Fruit fly (Drosophila melanogaster): Measurements from ENCODE around the gene CG10254.

The CG10254 gene

dm6 chr3R:23694579-23695033, at the start of gene CG10254:
CG10254 (minus strand) TSS chr3R:23694983.
- TF ChIP-seq br (GFP tag; optimal IDR thresholded peaks at IDR 0.05) (no peak), GATAd (GFP tag; optimal IDR thresholded peaks at IDR 0.05) (no peak), lola (GFP tag; optimal IDR thresholded peaks at IDR 0.05) (no peak), Hnf4 (GFP tag; optimal IDR thresholded peaks at IDR 0.05) (no peak), N (GFP tag; optimal IDR thresholded peaks at IDR 0.05) (no peak), Abd-B (GFP tag; optimal IDR thresholded peaks at IDR 0.05) (no peak), CG32264 (GFP tag; optimal IDR thresholded peaks at IDR 0.05) (no peak), Jra (GFP tag; optimal IDR thresholded peaks at IDR 0.05) (no peak), woc (GFP tag; optimal IDR thresholded peaks at IDR 0.05) (no peak), CG9705 (GFP tag; optimal IDR thresholded peaks at IDR 0.05) (no peak), CrebA (GFP tag; optimal IDR thresholded peaks at IDR 0.05; ENCODE audit: borderline replicate concordance) (no peak)

dm6 chr3R:23740968-23741367, 46.2 kb upstream of the CG10254 start:
- TF ChIP-seq CG9705 (GFP tag; optimal IDR thresholded peaks at IDR 0.05) (no peak), jim (GFP tag; optimal IDR thresholded peaks at IDR 0.05) (no peak), ey (GFP tag; optimal IDR thresholded peaks at IDR 0.05) (no peak), woc (GFP tag; optimal IDR thresholded peaks at IDR 0.05) (no peak), Hr83 (GFP tag; optimal IDR thresholded peaks at IDR 0.05; ENCODE audit: poor library complexity, severe bottlenecking) (no peak), pan (optimal IDR thresholded peaks at IDR 0.05) (no peak), sage (GFP tag; optimal IDR thresholded peaks at IDR 0.05) (no peak)

- TF ChIP-seq CG32264 (GFP tag; optimal IDR thresholded peaks at IDR 0.05) (no peak), HLH106 (tag; optimal IDR thresholded peaks at IDR 0.05) (no peak), Rel (GFP tag; optimal IDR thresholded peaks at IDR 0.05) (no peak), Rel (tag; optimal IDR thresholded peaks at IDR 0.05) (no peak), lola (GFP tag; optimal IDR thresholded peaks at IDR 0.05) (no peak), Hr78 (GFP tag; optimal IDR thresholded peaks at IDR 0.05) (no peak), Vsx2 (GFP tag; optimal IDR thresholded peaks at IDR 0.05; ENCODE audit: partially characterized antibody) (no peak), CrebA (GFP tag; optimal IDR thresholded peaks at IDR 0.05; ENCODE audit: borderline replicate concordance) (no peak), ey (GFP tag; optimal IDR thresholded peaks at IDR 0.05) (no peak), Abd-B (GFP tag; optimal IDR thresholded peaks at IDR 0.05) (no peak), dsf (GFP tag; optimal IDR thresholded peaks at IDR 0.05; ENCODE audit: borderline replicate concordance) (no peak)
Measured at dm6 chr3R:23737676-23738574, 43.1 kb upstream of the CG10254 start.

- TF ChIP-seq woc (GFP tag; optimal IDR thresholded peaks at IDR 0.05) (no peak), Myc (optimal IDR thresholded peaks at IDR 0.05) (no peak), Sp1 (GFP tag; optimal IDR thresholded peaks at IDR 0.05) (no peak), pan (optimal IDR thresholded peaks at IDR 0.05) (no peak), CrebA (GFP tag; optimal IDR thresholded peaks at IDR 0.05; ENCODE audit: borderline replicate concordance) (no peak)
Measured at dm6 chr3R:23736365-23736764, 41.6 kb upstream of the CG10254 start.

dm6 chr3R:23735648-23736047, 40.9 kb upstream of the CG10254 start:
- TF ChIP-seq Myc (optimal IDR thresholded peaks at IDR 0.05) (peak; percentile 86), CG9705 (GFP tag; optimal IDR thresholded peaks at IDR 0.05) (no peak)

dm6 chr3R:23734573-23735404, 40.0 kb upstream of the CG10254 start:
- TF ChIP-seq Mio (GFP tag; optimal IDR thresholded peaks at IDR 0.05) = no peak
- TF ChIP-seq CrebA (GFP tag; optimal IDR thresholded peaks at IDR 0.05; ENCODE audit: borderline replicate concordance) = no peak
- no peak for TF ChIP-seq woc (GFP tag; optimal IDR thresholded peaks at IDR 0.05)
- TF ChIP-seq GATAd (GFP tag; optimal IDR thresholded peaks at IDR 0.05) = no peak
- TF ChIP-seq Vsx2 (GFP tag; optimal IDR thresholded peaks at IDR 0.05; ENCODE audit: partially characterized antibody) = no peak
- TF ChIP-seq CG32264 (GFP tag; optimal IDR thresholded peaks at IDR 0.05) = no peak
- TF ChIP-seq Hr83 (GFP tag; optimal IDR thresholded peaks at IDR 0.05; ENCODE audit: poor library complexity, severe bottlenecking) = no peak
- no peak for TF ChIP-seq Hnf4 (GFP tag; optimal IDR thresholded peaks at IDR 0.05)
- no peak for TF ChIP-seq rgr (GFP tag; optimal IDR thresholded peaks at IDR 0.05)
- no peak for TF ChIP-seq foxo (GFP tag; optimal IDR thresholded peaks at IDR 0.05)
- no peak for TF ChIP-seq Jra (GFP tag; optimal IDR thresholded peaks at IDR 0.05)

Data from whole organism, wandering third instar larva.